Fruit fly (Drosophila melanogaster): ENCODE measurements around the gene CG10903.
A peak's percentile ranks its signal among the peaks of the same experiment; 100 is the strongest.

The CG10903 gene

dm6 chr3R:8013121-8014009, 16.8 kb upstream of the CG10903 start, which contains the start of the genes CG10435 and Pbp95 (continued):
- peak; percentile 42 for TF ChIP-seq Chrac-16 (GFP tag; optimal IDR thresholded peaks at IDR 0.05)
- TF ChIP-seq E2f2 (GFP tag; IDR thresholded peaks at IDR 0.05): no peak
- TF ChIP-seq sr (GFP tag; IDR thresholded peaks at IDR 0.05): 0 out of 3 replicates have a peak, but pooled peaks have one; percentile 19
- peak; percentile 25 for TF ChIP-seq psq (GFP tag; optimal IDR thresholded peaks at IDR 0.05)
- TF ChIP-seq CG4820 (GFP tag; optimal IDR thresholded peaks at IDR 0.05): peak; percentile 27
- no peak for TF ChIP-seq CG11504 (tag; optimal IDR thresholded peaks at IDR 0.05)
- peak; percentile 41 for TF ChIP-seq CG12942 (GFP tag; optimal IDR thresholded peaks at IDR 0.05)
- TF ChIP-seq CG2712 (tag; optimal IDR thresholded peaks at IDR 0.05): peak; percentile 58
- TF ChIP-seq ase (GFP tag; IDR thresholded peaks at IDR 0.05): 0 out of 3 replicates have a peak, but pooled peaks have one; percentile 6
- TF ChIP-seq aop (GFP tag; IDR thresholded peaks at IDR 0.05): no peak
- TF ChIP-seq zf30C (GFP tag; optimal IDR thresholded peaks at IDR 0.05): no peak
- peak; percentile 35; the same call in 1 of the 3 replicates for TF ChIP-seq H15 (GFP tag; IDR thresholded peaks at IDR 0.05)
- no peak for TF ChIP-seq PHDP (tag; optimal IDR thresholded peaks at IDR 0.05)
- TF ChIP-seq Sin3A (optimal IDR thresholded peaks at IDR 0.05): no peak
- peak; percentile 50; the same call in 1 of the 2 replicates for TF ChIP-seq CG17328 (GFP tag; IDR thresholded peaks at IDR 0.05)
- TF ChIP-seq Ravus (GFP tag; IDR thresholded peaks at IDR 0.05): no peak
- no peak for TF ChIP-seq lov (optimal IDR thresholded peaks at IDR 0.05)
- TF ChIP-seq lov (GFP tag; IDR thresholded peaks at IDR 0.05): no peak
- no peak for TF ChIP-seq CG17802 (tag; optimal IDR thresholded peaks at IDR 0.05)
- TF ChIP-seq CG17612 (GFP tag; IDR thresholded peaks at IDR 0.05): no peak
- peak; percentile 38; the same call in 1 of the 2 replicates for TF ChIP-seq CG14014 (GFP tag; IDR thresholded peaks at IDR 0.05)
- TF ChIP-seq ash1 (GFP tag; optimal IDR thresholded peaks at IDR 0.05): no peak
- no peak for TF ChIP-seq CoRest (tag; optimal IDR thresholded peaks at IDR 0.05)
- no peak for TF ChIP-seq CG31441 (GFP tag; IDR thresholded peaks at IDR 0.05)
- TF ChIP-seq CG7928 (GFP tag; optimal IDR thresholded peaks at IDR 0.05): no peak
- TF ChIP-seq gsb-n (tag; optimal IDR thresholded peaks at IDR 0.05): no peak
- no peak for TF ChIP-seq shn (GFP tag; optimal IDR thresholded peaks at IDR 0.05)
- TF ChIP-seq Vsx1 (GFP tag; optimal IDR thresholded peaks at IDR 0.05): no peak
- TF ChIP-seq fd102C (GFP tag; optimal IDR thresholded peaks at IDR 0.05): no peak
- TF ChIP-seq so (GFP tag; IDR thresholded peaks at IDR 0.05): no peak
- peak; percentile 55; the same call in 1 of the 2 replicates for TF ChIP-seq HLH3B (GFP tag; IDR thresholded peaks at IDR 0.05)
- no peak for TF ChIP-seq CG1529 (GFP tag; optimal IDR thresholded peaks at IDR 0.05)
- TF ChIP-seq Xrp1 (GFP tag; IDR thresholded peaks at IDR 0.05): peak; percentile 53; the same call in 1 of the 2 replicates
- peak; percentile 83 for TF ChIP-seq Nf-YC (tag; optimal IDR thresholded peaks at IDR 0.05)
- TF ChIP-seq CG13894 (tag; optimal IDR thresholded peaks at IDR 0.05): no peak
- no peak; the same call in 1 of the 2 replicates for TF ChIP-seq Drgx (GFP tag; IDR thresholded peaks at IDR 0.05)
- TF ChIP-seq CG7271 (tag; optimal IDR thresholded peaks at IDR 0.05): no peak
- no peak for TF ChIP-seq prd (optimal IDR thresholded peaks at IDR 0.05)
- peak; percentile 39; the same call in 1 of the 3 replicates for TF ChIP-seq prd (GFP tag; IDR thresholded peaks at IDR 0.05)
- TF ChIP-seq Dad (GFP tag; optimal IDR thresholded peaks at IDR 0.05): peak; percentile 46
- TF ChIP-seq ro (GFP tag; IDR thresholded peaks at IDR 0.05): no peak
- no peak for TF ChIP-seq Eip74EF (GFP tag; optimal IDR thresholded peaks at IDR 0.05)
- no peak for TF ChIP-seq Tbp (GFP tag; optimal IDR thresholded peaks at IDR 0.05)
- TF ChIP-seq otp (GFP tag; IDR thresholded peaks at IDR 0.05): peak; percentile 50; the same call in 1 of the 3 replicates
- no peak for TF ChIP-seq CG8388 (GFP tag; optimal IDR thresholded peaks at IDR 0.05)
- no peak for TF ChIP-seq jing (GFP tag; optimal IDR thresholded peaks at IDR 0.05)
- no peak for TF ChIP-seq nau (GFP tag; optimal IDR thresholded peaks at IDR 0.05)
- TF ChIP-seq Hr51 (GFP tag; optimal IDR thresholded peaks at IDR 0.05): peak in 1 of 2 experiments; percentile 38
- no peak for TF ChIP-seq Mes4 (GFP tag; optimal IDR thresholded peaks at IDR 0.05)
- TF ChIP-seq al (GFP tag; IDR thresholded peaks at IDR 0.05): peak; percentile 53
